Worm (Caenorhabditis elegans) whole organism, young adult: ENCODE data around the gene inx-3.

Experiments used
- rec-8 ChIP-seq, 2 experiments: sonication (generic microtip); optimal IDR thresholded peaks; 2 replicates each; lab custom pipeline; 2016; ENCODE audit warnings: mild to moderate bottlenecking in 2 of 2, missing genetic modification characterization in 2 of 2, missing genetic modification reagents in 2 of 2, missing genotype in 2 of 2, missing biosample characterization in 1 of 2, missing compliant biosample characterization in 1 of 2, moderate library complexity in 1 of 2

inx-3 gene

DNA sequence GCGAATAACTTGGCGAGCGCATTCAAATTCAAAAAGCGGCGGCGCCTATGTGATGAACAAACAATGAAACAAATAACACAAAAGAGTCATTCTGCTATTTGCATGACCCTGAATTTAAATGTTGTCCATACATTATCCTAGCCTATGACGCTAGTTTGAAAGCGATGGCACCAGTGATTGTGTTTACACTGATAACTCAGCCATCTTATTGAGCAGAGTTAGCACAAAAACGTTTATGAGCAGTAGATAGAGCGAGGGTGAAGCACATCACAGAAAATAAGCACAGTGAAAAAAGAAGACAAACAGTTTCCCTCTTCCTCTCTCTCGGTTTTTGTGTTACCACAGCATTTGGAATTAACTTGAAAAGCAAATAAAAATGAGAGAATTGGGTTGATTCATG is 47.3 kb downstream of the inx-3 start:
- TF ChIP-seq rec-8 (tag; optimal IDR thresholded peaks at IDR 0.05; lab: Kevin White, UChicago) = no peak
